Worm (Caenorhabditis elegans) whole organism, L2 larva: ENCODE measurements around the gene idpb-4.

Source experiments
- ama-1 ChIP-seq: fragments of 150-350 bp; optimal IDR thresholded peaks from 2 replicates; lab custom pipeline; 2018; ENCODE audit warnings: inconsistent platforms
- ceh-16 ChIP-seq: fragments of 150-350 bp; optimal IDR thresholded peaks from 2 replicates; lab custom pipeline; 2014; ENCODE audit warnings: missing biosample characterization, missing genetic modification characterization
- elt-1 ChIP-seq: fragments of 150-350 bp; optimal IDR thresholded peaks from 2 replicates; lab custom pipeline; 2014; ENCODE audit warnings: missing biosample characterization, missing genetic modification characterization

ce11 chrII:8716231-8716878, 21.0 kb downstream of the idpb-4 start, which contains the start of the genes cyn-11 and T01B7.5:
- no peak for TF ChIP-seq ama-1 (lab: Kevin White, UChicago)
- no peak for TF ChIP-seq elt-1
- no peak for TF ChIP-seq ceh-16
